Worm (Caenorhabditis elegans) whole organism, L1 larva: ENCODE data around the gene K08E4.8.

ENCODE experiments used
- C16A3.4 ChIP-seq: fragments of 150-350 bp; optimal IDR thresholded peaks from 2 replicates; lab custom pipeline; 2014; ENCODE audit warnings: missing biosample characterization, missing genetic modification characterization
- Y116A8C.19 ChIP-seq: sonication (generic microtip); optimal IDR thresholded peaks from 2 replicates; lab custom pipeline; 2016; ENCODE audit warnings: missing compliant biosample characterization, missing genetic modification characterization, borderline replicate concordance
- aha-1 ChIP-seq: fragments of 150-350 bp; optimal IDR thresholded peaks from 2 replicates; lab custom pipeline; 2014; ENCODE audit warnings: missing biosample characterization, missing genetic modification characterization
- alr-1 ChIP-seq: fragments of 200-800 bp; sonication (Bioruptor generic); optimal IDR thresholded peaks from 2 replicates; lab custom pipeline; 2018; ENCODE audit warnings: borderline replicate concordance, mild to moderate bottlenecking, missing genetic modification characterization, missing compliant biosample characterization
- aly-2 ChIP-seq: fragments of 150-350 bp; optimal IDR thresholded peaks from 2 replicates; lab custom pipeline; 2014; ENCODE audit warnings: missing biosample characterization, missing genetic modification characterization
- ceh-8 ChIP-seq: fragments of 200-800 bp; sonication (Bioruptor generic); optimal IDR thresholded peaks from 2 replicates; lab custom pipeline; 2018; ENCODE audit warnings: mild to moderate bottlenecking, missing genetic modification characterization, moderate library complexity, missing compliant biosample characterization
- ceh-90 ChIP-seq: sonication (generic microtip); optimal IDR thresholded peaks from 2 replicates; lab custom pipeline; 2016; ENCODE audit warnings: missing genetic modification characterization, missing compliant biosample characterization
- ces-1 ChIP-seq: fragments of 150-350 bp; optimal IDR thresholded peaks from 2 replicates; lab custom pipeline; 2014; ENCODE audit warnings: missing biosample characterization, missing genetic modification reagents, missing genetic modification characterization
- dpl-1 ChIP-seq, 3 experiments: fragments of 150-350 bp in 2 of 3; sonication (generic microtip) in 1 of 3; optimal IDR thresholded peaks; 2 replicates each; lab custom pipeline; 2014 to 2017; ENCODE audit warnings: missing biosample characterization in 3 of 3, missing genetic modification characterization in 3 of 3, missing genetic modification reagents in 3 of 3
- efl-3 ChIP-seq: fragments of 200-800 bp; sonication (Bioruptor generic); optimal IDR thresholded peaks from 2 replicates; lab custom pipeline; 2018; ENCODE audit warnings: mild to moderate bottlenecking, missing genetic modification characterization, missing compliant biosample characterization
- grh-1 ChIP-seq: fragments of 200-800 bp; sonication (Bioruptor generic); IDR thresholded peaks from 2 replicates; pipeline ENCODE4 v1.3.6; 2022; ENCODE audit warnings: missing genetic modification reagents, missing genetic modification characterization, missing compliant biosample characterization
- hlh-17 ChIP-seq: fragments of 200-800 bp; sonication (Bioruptor generic); optimal IDR thresholded peaks from 2 replicates; lab custom pipeline; 2018; ENCODE audit warnings: missing genetic modification characterization, mild to moderate bottlenecking, missing compliant biosample characterization, moderate library complexity, borderline replicate concordance
- hlh-4 ChIP-seq: sonication (generic microtip); optimal IDR thresholded peaks from 2 replicates; lab custom pipeline; 2016; ENCODE audit warnings: mild to moderate bottlenecking, missing genetic modification characterization, missing compliant biosample characterization
- irx-1 ChIP-seq: sonication (generic microtip); optimal IDR thresholded peaks from 2 replicates; lab custom pipeline; 2016; ENCODE audit warnings: missing genetic modification characterization, missing compliant biosample characterization
- lin-39 ChIP-seq: fragments of 150-350 bp; optimal IDR thresholded peaks from 2 replicates; lab custom pipeline; 2014; ENCODE audit warnings: missing biosample characterization, missing genetic modification reagents, missing genetic modification characterization
- mef-2 ChIP-seq: fragments of 150-350 bp; optimal IDR thresholded peaks from 2 replicates; lab custom pipeline; 2014; ENCODE audit warnings: missing biosample characterization, missing genetic modification characterization
- mep-1 ChIP-seq: fragments of 150-350 bp; optimal IDR thresholded peaks from 2 replicates; lab custom pipeline; 2014; ENCODE audit warnings: missing biosample characterization, missing genetic modification characterization
- nhr-11 ChIP-seq: fragments of 150-350 bp; optimal IDR thresholded peaks from 2 replicates; lab custom pipeline; 2014; ENCODE audit warnings: missing biosample characterization, missing genetic modification characterization
- nhr-19 ChIP-seq: fragments of 200-800 bp; sonication (Bioruptor generic); conservative IDR thresholded peaks from 2 replicates; pipeline ENCODE4 v1.3.6; 2022; ENCODE audit warnings: missing genetic modification characterization, missing compliant biosample characterization
- nhr-20 ChIP-seq: sonication (generic microtip); optimal IDR thresholded peaks from 2 replicates; lab custom pipeline; 2016; ENCODE audit warnings: mild to moderate bottlenecking, missing genetic modification characterization, missing compliant biosample characterization
- nhr-28 ChIP-seq: fragments of 150-350 bp; optimal IDR thresholded peaks from 2 replicates; lab custom pipeline; 2014; ENCODE audit warnings: missing biosample characterization, missing genetic modification characterization
- nhr-76 ChIP-seq: sonication (generic microtip); optimal IDR thresholded peaks from 2 replicates; lab custom pipeline; 2017; ENCODE audit warnings: missing biosample characterization, missing genetic modification characterization
- nhr-77 ChIP-seq: fragments of 150-350 bp; optimal IDR thresholded peaks from 2 replicates; lab custom pipeline; 2014; ENCODE audit warnings: missing biosample characterization, missing genetic modification characterization
- nhr-85 ChIP-seq: sonication (generic microtip); peaks from one replicate; lab custom pipeline; 2016; ENCODE audit warnings: missing genetic modification characterization, inconsistent platforms, missing compliant biosample characterization
- pag-3 ChIP-seq: sonication (generic microtip); optimal IDR thresholded peaks from 2 replicates; lab custom pipeline; 2017; ENCODE audit warnings: missing genetic modification characterization, mild to moderate bottlenecking, missing compliant biosample characterization, antibody characterized with exemption, borderline replicate concordance; ENCODE audit not compliant: insufficient read depth
- pqm-1 ChIP-seq: sonication (generic microtip); optimal IDR thresholded peaks from 3 replicates; lab custom pipeline; 2017; ENCODE audit warnings: missing biosample characterization, missing genetic modification characterization
- rnt-1 ChIP-seq: sonication (generic microtip); optimal IDR thresholded peaks from 2 replicates; lab custom pipeline; 2016; ENCODE audit warnings: mild to moderate bottlenecking, missing genetic modification characterization, moderate library complexity, missing compliant biosample characterization
- snpc-4 ChIP-seq: fragments of 150-350 bp; optimal IDR thresholded peaks from 2 replicates; lab custom pipeline; 2014; ENCODE audit warnings: missing biosample characterization, missing genetic modification characterization
- snu-23 ChIP-seq: sonication (generic microtip); optimal IDR thresholded peaks from 2 replicates; lab custom pipeline; 2016; ENCODE audit warnings: missing genetic modification characterization, missing compliant biosample characterization
- tlp-1 ChIP-seq: fragments of 150-350 bp; optimal IDR thresholded peaks from 2 replicates; lab custom pipeline; 2014; ENCODE audit warnings: missing biosample characterization, missing genetic modification characterization
- unc-62 ChIP-seq: fragments of 150-350 bp; optimal IDR thresholded peaks from 2 replicates; lab custom pipeline; 2014; ENCODE audit warnings: missing biosample characterization, missing genetic modification reagents, missing genetic modification characterization
- unc-86 ChIP-seq: sonication (generic microtip); optimal IDR thresholded peaks from 2 replicates; lab custom pipeline; 2016; ENCODE audit warnings: missing genetic modification characterization, missing compliant biosample characterization
- unc-98 ChIP-seq: fragments of 200-800 bp; sonication (Bioruptor generic); IDR thresholded peaks from 2 replicates; pipeline ENCODE4 v1.3.6; 2022; ENCODE audit warnings: missing genetic modification characterization, missing compliant biosample characterization
- vab-15 ChIP-seq: sonication (generic microtip); optimal IDR thresholded peaks from 2 replicates; lab custom pipeline; 2017; ENCODE audit warnings: missing genotype, mild to moderate bottlenecking, missing genetic modification characterization, missing compliant biosample characterization
- xbp-1 ChIP-seq: sonication (generic microtip); optimal IDR thresholded peaks from 2 replicates; lab custom pipeline; 2016; ENCODE audit warnings: missing genetic modification characterization, missing compliant biosample characterization
- zag-1 ChIP-seq: fragments of 150-350 bp; optimal IDR thresholded peaks from 2 replicates; lab custom pipeline; 2014; ENCODE audit warnings: missing biosample characterization, missing genetic modification characterization
- zip-4 ChIP-seq: fragments of 200-800 bp; sonication (Bioruptor generic); optimal IDR thresholded peaks from 2 replicates; lab custom pipeline; 2018; ENCODE audit warnings: mild to moderate bottlenecking, missing genetic modification characterization, moderate library complexity, missing compliant biosample characterization
- ztf-4 ChIP-seq: fragments of 150-350 bp; optimal IDR thresholded peaks from 2 replicates; lab custom pipeline; 2014; ENCODE audit warnings: missing biosample characterization, missing genetic modification characterization

Gene K08E4.8

DNA sequence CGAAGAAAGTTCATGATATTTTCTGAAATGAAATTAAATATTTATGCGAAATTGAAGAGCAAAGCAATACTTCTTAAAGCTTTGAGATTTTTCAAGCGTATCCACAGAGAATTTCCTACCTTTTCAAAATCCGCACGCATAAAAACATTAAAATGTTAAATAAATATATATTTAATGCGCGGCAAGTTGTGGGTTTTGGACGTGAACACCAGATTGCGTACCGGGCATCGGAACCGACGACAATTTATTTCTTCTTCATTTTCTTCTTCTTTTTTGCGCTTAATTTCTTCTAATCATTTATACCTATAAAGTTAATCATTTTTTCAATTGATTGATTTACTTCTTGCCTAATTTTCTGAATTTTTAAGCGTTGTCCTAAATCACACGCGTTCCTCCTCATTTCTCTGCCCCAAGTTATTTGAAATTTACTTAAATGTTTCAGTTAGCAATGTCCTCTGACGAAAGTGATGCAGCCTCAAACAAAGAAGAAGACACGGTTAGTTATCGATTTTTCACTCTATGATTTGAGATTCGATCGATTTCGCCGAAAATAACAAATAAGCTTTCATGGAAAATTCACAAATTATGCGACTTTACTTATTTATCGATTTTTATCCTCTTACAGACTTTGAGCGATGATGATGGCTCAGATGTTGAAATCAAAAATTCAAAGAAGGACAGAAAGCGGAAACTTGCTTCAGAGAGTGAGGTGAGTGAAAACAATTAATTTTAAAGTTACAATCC is 9.9 kb downstream of the K08E4.8 start, which contains the start of the genes bre-5 and spt-5 (continued):
- TF ChIP-seq lin-39 (tag; lab: Kevin White, UChicago) (no peak), efl-3 (no peak), nhr-85 (tag; lab: Kevin White, UChicago) (peak; percentile 45), nhr-11 (no peak), ces-1 (GFP tag; lab: Kevin White, UChicago) (no peak), nhr-76 (tag; lab: Kevin White, UChicago) (no peak), C16A3.4 (tag; lab: Kevin White, UChicago) (no peak), grh-1 (GFP tag; lab: Robert Waterston, UW) (no peak), aha-1 (tag; lab: Kevin White, UChicago) (no peak), ceh-8 (GFP tag; lab: Kevin White, UChicago) (no peak), mep-1 (tag; lab: Kevin White, UChicago) (no peak), xbp-1 (tag; lab: Kevin White, UChicago) (peak; percentile 16), hlh-4 (no peak), mef-2 (no peak), dpl-1 (GFP tag; optimal IDR thresholded peaks at IDR 0.05; lab: Kevin White, UChicago) (peak; percentile 5 to 40 (median 35)), Y116A8C.19 (no peak), nhr-20 (peak; percentile 34), snpc-4 (tag; lab: Kevin White, UChicago) (no peak), unc-62 (GFP tag; lab: Kevin White, UChicago) (no peak), unc-98 (GFP tag; lab: Robert Waterston, UW) (no peak), snu-23 (GFP tag; lab: Kevin White, UChicago) (peak; percentile 41), rnt-1 (tag; lab: Kevin White, UChicago) (peak; percentile 5), zag-1 (no peak), tlp-1 (tag; lab: Kevin White, UChicago) (no peak), ceh-90 (tag; lab: Kevin White, UChicago) (no peak), nhr-28 (no peak), alr-1 (tag; lab: Kevin White, UChicago) (no peak), aly-2 (tag; lab: Kevin White, UChicago) (no peak), irx-1 (tag; lab: Kevin White, UChicago) (no peak), pag-3 (no peak), nhr-19 (GFP tag; lab: Robert Waterston, UW) (0 out of 2 replicates have a peak, but pooled peaks have one; percentile 12), pqm-1 (tag; lab: Kevin White, UChicago) (no peak), nhr-77 (tag; lab: Kevin White, UChicago) (no peak), ztf-4 (tag; lab: Kevin White, UChicago) (no peak), unc-86 (tag; lab: Kevin White, UChicago) (no peak), zip-4 (GFP tag; lab: Kevin White, UChicago) (no peak), hlh-17 (GFP tag; lab: Kevin White, UChicago) (no peak)

DNA sequence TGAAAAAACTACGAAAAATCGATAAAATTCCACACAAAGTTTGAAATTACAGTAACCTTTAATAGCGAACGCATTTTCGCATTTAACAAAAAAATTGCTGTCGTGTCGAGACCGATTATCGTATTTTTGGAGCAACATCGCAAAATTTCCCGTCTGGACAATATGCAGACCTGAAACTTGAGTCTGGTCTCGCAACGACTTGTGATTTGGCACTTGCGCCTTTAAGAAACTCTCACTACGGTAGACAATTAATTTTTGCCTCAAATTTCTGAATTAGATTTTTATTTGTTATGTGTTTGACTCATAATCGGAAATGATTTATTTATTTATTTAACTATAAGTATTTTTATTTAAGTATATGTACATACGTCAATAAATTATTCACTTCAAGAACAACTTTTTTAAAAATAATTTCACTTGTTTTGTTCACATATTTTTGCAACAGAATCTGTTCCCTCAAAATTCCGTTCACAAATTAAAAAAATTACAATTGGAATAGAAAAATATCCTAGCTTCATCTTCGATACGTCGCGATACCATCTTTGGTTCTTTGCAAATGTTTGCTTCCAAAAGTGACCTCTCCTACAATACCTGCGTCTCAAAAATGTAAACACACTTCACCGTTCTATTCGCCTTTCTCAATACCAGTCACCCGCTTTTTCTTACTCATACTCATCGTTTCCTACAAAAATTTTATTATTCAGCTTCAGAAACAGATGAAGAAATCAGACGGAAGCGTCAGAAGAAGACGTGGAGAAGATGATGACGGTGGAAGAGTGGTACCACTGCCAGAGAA is 13.4 kb downstream of the K08E4.8 start, which contains the start of gene T12G3.4:
Gene T12G3.4, plus strand, starts transcription at position 705 of the 796 bp plus-strand sequence.
- no peak for TF ChIP-seq zag-1
- TF ChIP-seq unc-62 (GFP tag; lab: Kevin White, UChicago) = no peak
- TF ChIP-seq vab-15 (tag; lab: Kevin White, UChicago) = no peak
